Worm (Caenorhabditis elegans) whole organism, L3 larva: Measurements from ENCODE around the gene F14D2.15.

Source experiments
- R02D3.7 ChIP-seq: fragments of 150-350 bp; optimal IDR thresholded peaks from 2 replicates; lab custom pipeline; 2014; ENCODE audit warnings: missing biosample characterization, missing genetic modification characterization
- elt-3 ChIP-seq, 3 experiments: fragments of 150-350 bp in 1 of 3; sonication (generic microtip) in 2 of 3; optimal IDR thresholded peaks; 2 replicates in 2 of 3; 4 replicates in 1 of 3; lab custom pipeline; 2014 to 2017; ENCODE audit warnings: missing biosample characterization in 3 of 3, missing genetic modification characterization in 3 of 3
- mdl-1 ChIP-seq: fragments of 150-350 bp; optimal IDR thresholded peaks from 2 replicates; lab custom pipeline; 2014; ENCODE audit warnings: missing biosample characterization, missing genetic modification characterization
- nhr-25 ChIP-seq: sonication (generic microtip); optimal IDR thresholded peaks from 2 replicates; lab custom pipeline; 2017; ENCODE audit warnings: missing biosample characterization, missing genetic modification characterization
- snpc-4 ChIP-seq: fragments of 150-350 bp; optimal IDR thresholded peaks from 2 replicates; lab custom pipeline; 2014; ENCODE audit warnings: missing biosample characterization, missing genetic modification characterization
- unc-62 ChIP-seq: fragments of 150-350 bp; sonication (generic microtip); optimal IDR thresholded peaks from 4 replicates; lab custom pipeline; 2014; ENCODE audit warnings: missing biosample characterization, missing genetic modification reagents, missing genetic modification characterization
- zag-1 ChIP-seq: fragments of 150-350 bp; optimal IDR thresholded peaks from 2 replicates; lab custom pipeline; 2014; ENCODE audit warnings: missing biosample characterization, missing genetic modification characterization

DNA sequence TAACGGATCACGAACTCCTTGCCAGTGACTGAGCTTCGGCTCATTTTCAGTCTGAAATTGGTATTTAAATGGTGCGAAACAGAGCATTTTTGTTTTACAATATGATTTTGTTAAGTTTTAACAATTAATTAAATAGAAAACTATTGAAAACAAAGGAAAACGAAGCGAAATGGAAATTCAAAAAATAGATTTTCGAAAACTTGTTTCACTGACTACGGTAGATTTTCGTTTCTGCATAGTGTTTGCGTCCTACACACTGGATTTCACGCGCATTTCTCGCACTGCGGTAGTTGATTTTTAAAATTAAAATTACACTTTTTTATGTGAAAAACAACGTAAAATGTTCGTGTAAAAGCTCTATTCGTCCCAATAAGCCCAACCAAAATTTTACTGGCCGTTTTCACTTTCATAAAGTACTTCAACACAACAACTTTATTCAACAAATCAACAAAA lies 2.7 kb upstream of the F14D2.15 start, which contains the start of gene bath-30:
- TF ChIP-seq nhr-25 (tag; lab: Kevin White, UChicago) = no peak
- no peak for TF ChIP-seq mdl-1
- TF ChIP-seq unc-62 (GFP tag; lab: Kevin White, UChicago) = no peak
- no peak for TF ChIP-seq snpc-4 (tag; lab: Kevin White, UChicago)
- TF ChIP-seq R02D3.7 (tag; lab: Kevin White, UChicago) = no peak
- no peak for TF ChIP-seq elt-3 (tag; optimal IDR thresholded peaks at IDR 0.05; lab: Kevin White, UChicago)
- no peak for TF ChIP-seq zag-1 (tag; lab: Kevin White, UChicago)
